Worm (Caenorhabditis elegans) whole organism, dauer: ENCODE results near the gene F53F4.18.

Experiments
- unc-62 ChIP-seq: sonication (generic microtip); optimal IDR thresholded peaks from 2 replicates; lab custom pipeline; 2017; ENCODE audit warnings: missing biosample characterization, missing genetic modification reagents, missing genetic modification characterization

Gene F53F4.18

DNA sequence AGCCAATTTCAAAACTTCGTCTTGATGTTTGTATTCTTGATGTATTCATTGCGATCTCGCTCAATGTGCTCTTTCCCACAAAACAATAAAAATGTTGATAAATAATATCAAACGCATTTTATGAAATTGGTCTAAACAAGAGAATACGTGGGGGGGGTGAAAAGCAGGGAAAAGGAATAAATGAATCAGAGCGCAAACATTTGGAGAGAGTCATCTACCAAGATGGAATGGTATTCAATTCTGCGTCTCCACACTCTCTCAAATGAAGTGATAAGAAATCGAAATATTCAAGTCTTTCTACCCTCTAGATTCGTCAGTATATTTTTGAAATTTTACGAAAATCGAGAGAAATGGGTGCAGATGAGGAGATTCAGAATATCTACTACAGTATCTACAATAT, 9.2 kb upstream of the F53F4.18 start, which contains the start of gene C50B8.5:
Gene C50B8.5 (plus strand): TSS at position 273 of the 400 bp plus-strand sequence.
- no peak for TF ChIP-seq unc-62 (GFP tag; lab: Kevin White, UChicago)

DNA sequence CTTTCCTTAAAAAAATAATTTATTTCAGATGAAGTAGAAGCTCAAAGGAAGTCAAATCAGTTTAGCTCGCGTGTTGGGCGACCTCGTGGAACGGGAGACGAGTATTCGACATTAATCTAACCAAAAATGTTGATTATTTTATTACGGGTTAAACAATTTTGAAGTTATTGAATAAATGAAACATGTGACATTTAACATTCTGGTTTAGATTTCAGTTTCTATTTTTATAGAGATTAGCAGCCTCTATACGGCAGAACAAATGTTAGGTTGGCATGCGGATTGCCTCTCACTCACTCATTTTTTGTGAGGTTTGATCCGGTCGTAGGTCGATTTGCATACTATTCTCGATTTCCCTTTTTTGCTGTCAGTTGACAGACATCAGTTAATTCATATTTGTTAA, 5.4 kb upstream of the F53F4.18 start, which contains the start of gene F53F4.1:
Gene F53F4.1 (plus strand): TSS at position 301 of the 400 bp plus-strand sequence.
- TF ChIP-seq unc-62 (GFP tag; lab: Kevin White, UChicago) = no peak

DNA sequence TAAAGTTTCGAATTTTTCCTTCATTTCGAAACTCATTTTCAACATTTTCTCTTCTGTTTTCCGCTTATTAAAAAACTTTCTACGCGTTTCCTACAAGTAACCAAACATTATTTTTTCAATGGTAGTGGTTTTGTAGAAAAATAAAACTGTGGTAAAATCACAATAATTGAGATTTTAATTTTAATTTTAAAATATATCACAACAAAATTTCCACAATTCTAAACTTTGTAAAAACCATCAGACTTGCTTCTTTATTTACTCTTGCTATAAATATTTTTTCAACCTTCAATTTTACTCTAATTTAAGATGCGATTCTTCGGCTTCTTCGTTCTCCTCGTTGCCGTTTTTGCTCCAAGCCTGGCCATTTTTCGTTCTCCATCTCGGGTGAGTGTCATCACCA, 2.0 kb upstream of the F53F4.18 start, which contains the start of gene F53F4.17:
Gene F53F4.17 (plus strand): TSS at position 301 of the 400 bp plus-strand sequence.
- TF ChIP-seq unc-62 (GFP tag; lab: Kevin White, UChicago) = no peak

DNA sequence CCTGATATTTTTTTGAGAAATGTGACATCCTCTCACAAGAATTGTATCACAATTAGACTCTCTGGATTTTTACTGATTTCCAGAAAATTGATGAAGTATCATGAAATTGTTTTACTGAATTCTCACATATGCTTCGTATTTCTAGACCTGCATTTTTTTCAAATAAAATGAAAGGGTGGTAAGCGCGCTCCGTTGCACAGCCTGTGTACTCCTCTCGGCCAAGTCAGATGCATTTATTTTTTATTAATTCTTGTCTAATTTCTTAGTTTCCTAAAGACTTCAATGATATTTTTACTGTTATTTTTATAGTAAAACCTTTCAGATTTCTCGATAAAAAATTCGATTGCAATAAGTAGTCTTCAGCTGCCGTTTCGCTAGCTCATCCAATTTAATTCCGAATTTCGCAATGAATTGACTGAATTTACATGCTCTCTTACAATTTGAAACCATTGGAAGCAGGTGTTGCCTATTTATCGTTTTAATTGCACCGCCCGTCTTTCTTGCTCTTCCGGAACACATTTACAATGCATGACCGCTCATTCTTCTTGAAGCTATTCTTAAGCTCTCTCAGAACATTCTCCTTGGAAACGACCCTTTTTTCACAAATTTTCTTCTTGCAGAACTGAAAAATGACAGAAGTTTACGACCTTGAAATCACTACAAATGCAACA, 1.7 kb downstream of the F53F4.18 start, which contains the start of gene tbcb-1:
Gene tbcb-1 (plus strand): TSS at position 621 of the 671 bp plus-strand sequence.
- TF ChIP-seq unc-62 (GFP tag; lab: Kevin White, UChicago) = no peak

DNA sequence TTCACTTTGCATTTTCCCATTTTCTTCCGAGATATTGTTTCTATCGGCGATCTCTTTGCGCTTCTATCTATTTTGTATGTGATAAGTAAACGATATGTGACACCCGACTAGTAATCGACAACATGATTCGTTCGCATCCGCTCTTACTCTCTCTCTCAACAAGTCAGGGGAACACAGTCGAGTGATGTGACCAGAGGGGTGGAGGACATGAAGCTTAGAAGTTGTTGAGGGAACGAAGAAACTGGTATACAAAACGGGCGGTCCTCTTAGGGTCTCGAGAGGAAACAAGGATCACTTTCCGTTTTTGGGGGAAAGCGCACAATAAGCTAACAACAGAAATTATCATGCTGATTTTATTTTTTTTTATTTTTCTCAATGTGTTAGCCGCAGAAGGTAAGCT, 3.2 kb downstream of the F53F4.18 start, which contains the start of gene F53F4.4:
Gene F53F4.4 (plus strand): TSS at position 301 of the 400 bp plus-strand sequence.
- TF ChIP-seq unc-62 (GFP tag; lab: Kevin White, UChicago) = no peak

DNA sequence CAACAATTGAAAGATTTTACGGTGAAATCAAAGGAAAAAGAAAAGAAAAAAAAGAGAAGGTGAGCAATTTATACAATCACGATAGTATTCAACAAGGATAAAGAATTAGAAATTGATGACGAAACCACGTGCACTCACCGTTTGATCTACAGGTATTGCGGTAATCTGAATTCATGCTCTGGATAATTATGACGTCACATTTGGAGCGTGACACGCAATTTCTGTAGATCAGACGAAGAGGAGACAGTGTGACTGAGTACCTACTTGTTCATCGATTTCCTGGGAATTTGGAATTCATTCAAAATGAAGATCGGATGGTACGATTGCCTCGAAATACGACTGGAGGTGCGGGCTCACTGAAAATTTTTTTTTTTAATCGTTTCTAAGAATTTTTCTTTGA, 8.4 kb downstream of the F53F4.18 start:
- no peak for TF ChIP-seq unc-62 (GFP tag; lab: Kevin White, UChicago)

DNA sequence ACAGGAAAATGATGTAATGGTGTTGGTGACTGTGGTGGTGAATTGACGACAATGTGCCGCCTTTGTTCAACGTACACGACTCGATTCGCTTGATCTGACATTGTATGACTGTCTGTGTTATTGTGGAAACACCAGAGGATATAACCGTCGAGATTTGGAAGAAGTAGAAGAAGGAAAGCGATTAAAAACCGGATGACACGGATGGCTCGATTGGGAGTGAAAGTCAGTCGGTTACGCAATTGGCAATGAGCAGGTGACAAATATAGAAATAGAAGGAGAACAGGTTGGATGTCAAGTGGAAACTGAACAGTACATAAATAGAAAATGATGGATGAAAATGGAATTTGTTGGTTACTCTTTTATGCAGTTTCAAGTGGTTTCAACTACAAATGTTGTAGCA, 11.0 kb downstream of the F53F4.18 start, which contains the start of gene rdy-2:
Gene rdy-2 (minus strand): TSS at position 101 of the 400 bp plus-strand sequence.
- no peak for TF ChIP-seq unc-62 (GFP tag; lab: Kevin White, UChicago)

DNA sequence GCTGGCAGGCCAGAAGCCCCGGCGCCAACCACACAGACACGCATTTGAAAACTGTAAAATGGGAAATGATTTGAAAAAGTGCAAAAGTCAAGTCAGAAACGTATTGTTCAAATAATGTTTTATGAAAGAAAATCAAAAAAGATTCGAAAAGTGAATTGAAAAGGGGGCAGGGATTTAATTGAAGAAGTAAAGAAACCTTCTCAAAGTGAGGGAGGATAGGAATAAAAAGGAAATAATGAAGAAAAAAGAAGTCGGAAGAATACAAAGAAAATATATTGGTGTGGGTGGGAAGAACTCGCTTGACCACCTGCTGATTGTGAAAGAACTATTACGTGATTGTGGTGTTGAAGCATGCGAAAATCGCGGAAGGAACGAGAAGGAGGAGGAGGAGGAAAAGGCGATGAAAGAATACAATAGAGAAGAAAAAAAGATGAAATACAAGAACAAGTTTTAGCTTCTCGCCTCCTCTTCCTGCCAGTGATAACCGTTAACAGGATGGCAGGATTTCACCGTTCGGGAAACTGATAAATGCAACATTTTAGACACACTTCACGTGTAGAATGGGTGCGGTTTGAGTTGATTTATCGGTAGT, 16.8 kb downstream of the F53F4.18 start, which contains the start of gene fmo-4:
Gene fmo-4 (minus strand): TSS at position 51 of the 592 bp plus-strand sequence.
- no peak for TF ChIP-seq unc-62 (GFP tag; lab: Kevin White, UChicago)

DNA sequence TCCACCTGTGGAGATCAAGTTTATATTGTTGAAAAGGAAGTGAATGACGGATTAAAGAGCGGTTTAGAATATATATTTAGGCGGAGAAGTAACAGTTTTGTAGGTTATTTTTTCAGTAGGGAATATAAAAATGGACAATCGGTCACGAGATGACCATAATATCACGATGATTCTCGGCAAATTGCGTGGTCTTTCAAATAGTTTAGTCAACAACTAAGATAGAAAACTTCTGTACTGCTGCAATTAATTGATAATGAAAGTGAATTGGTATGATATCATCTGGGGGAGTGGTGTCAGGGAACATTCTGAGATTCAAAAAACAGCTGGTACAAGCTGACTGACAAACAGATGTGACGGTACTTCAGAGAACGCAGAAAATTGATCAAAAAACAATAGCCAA, 18.6 kb downstream of the F53F4.18 start:
- TF ChIP-seq unc-62 (GFP tag; lab: Kevin White, UChicago) = no peak

DNA sequence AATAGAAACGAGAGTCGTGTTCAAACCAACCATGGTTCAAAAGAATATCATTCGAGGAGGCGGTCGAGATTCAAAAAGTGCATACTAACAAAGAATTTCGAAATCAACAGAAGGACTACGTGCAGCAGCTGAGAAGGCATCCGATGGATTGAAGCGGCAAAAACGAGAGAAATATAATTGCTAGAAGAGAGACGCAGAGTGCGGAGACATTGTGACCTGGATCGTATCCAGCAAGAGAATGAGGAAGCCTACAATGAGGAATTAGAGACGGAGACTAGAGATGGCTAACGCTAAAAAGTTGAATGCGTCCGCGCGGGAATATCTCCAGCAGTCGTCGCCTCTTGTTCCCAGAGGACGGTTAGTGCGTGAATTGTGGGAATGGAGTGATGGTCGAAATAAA, 19.9 kb downstream of the F53F4.18 start:
- no peak for TF ChIP-seq unc-62 (GFP tag; lab: Kevin White, UChicago)

DNA sequence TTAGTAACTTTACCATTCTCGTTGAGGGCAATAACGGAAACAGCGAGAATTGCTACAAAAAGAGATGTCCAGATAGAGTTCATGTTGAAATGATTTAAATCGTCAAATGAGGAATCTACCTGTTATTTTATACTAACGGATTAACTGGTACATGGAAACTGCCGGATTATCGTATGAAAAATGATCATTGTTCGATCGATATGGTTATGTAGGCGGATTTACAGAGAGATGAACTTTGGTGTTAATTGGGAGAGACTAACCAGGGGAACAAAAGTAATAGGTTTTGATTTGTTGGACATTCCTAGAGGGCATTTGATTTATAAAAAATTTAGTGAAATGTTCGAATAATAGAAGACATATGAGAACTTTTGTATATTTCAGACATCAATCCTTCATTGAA, 21.9 kb downstream of the F53F4.18 start, which contains the start of gene spig-9:
Gene spig-9 (minus strand): TSS at position 101 of the 400 bp plus-strand sequence.
- no peak for TF ChIP-seq unc-62 (GFP tag; lab: Kevin White, UChicago)

DNA sequence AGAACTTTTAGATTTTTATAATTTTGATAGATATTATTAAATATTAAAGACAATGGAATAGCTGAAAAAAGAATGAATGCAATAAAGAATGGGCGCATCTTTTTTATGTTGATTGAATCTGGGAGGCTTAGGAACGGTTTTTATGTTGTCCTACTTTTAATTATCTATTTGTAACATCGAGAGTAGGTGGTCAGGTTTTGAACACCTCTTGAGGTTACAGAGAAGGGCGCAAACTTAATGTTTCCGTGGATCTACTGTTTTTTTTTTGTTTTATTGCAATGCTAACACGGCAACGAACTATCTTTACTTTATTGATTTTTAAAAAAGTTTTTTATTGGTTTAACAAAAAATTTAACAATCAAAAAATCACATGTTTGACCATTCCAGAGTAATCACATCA, 23.9 kb downstream of the F53F4.18 start, which contains the start of gene F53F4.7:
Gene F53F4.7 (minus strand): TSS at position 101 of the 400 bp plus-strand sequence.
- no peak for TF ChIP-seq unc-62 (GFP tag; lab: Kevin White, UChicago)

DNA sequence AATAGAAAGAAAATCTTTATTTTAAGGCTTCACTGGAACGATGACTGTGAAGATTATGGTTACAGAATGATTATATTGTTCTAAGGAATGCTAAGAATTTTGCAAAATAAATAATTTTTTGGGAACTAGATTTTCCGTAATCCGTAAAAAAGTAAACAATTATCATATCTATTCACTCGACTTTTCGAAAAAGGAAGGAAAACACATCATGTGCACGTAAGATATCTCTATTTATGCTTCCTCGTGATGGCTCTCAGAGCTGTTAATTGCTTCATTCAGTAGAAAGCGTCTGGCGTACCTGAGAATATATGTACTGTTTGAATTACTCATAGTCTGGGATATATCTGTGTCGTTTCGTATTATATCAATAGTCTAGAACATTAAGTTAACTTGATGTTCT, 29.8 kb downstream of the F53F4.18 start, which contains the start of gene srd-11:
Gene srd-11 (minus strand): TSS at position 101 of the 400 bp plus-strand sequence.
- TF ChIP-seq unc-62 (GFP tag; lab: Kevin White, UChicago) = no peak

DNA sequence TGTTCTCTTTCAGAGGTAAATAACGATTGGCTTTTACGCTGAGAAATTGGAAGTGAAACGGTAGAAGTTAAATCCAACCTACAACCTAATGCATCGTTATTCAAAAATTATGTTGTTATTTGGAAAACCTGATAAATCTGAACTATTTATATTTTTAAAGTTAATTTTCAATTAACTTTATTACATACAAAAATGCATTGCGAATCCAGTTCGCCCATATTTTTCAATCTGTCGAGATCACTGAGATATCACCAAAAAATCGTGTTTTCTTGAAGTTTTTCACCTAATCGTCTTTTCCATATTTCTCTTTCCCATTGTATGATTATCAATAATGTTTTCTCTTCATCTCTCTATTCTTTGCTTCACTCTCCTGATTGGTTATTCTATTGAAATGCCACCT, 30.8 kb downstream of the F53F4.18 start, which contains the start of gene F53F4.15:
Gene F53F4.15 (plus strand): TSS at position 301 of the 400 bp plus-strand sequence.
- TF ChIP-seq unc-62 (GFP tag; lab: Kevin White, UChicago) = no peak

DNA sequence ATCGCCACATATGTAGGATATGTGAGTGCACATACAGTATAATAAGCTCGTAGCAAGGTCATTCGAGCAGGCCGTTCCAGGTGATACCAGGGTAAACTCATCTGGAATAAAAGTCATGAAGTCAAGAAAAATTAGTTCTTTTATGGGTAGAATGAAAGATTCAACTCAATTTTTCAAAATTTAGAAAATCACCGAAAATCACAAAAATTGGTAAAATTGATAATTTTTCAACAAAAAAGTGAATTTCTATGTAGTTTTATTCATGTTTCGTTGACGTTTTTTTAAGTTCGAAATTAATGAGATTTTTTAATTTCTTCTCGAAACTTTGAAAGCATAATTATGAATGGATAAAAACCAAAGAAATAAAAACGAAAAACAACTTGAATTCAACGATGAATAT, 31.8 kb downstream of the F53F4.18 start, which contains the start of gene F53F4.16:
Gene F53F4.16 (minus strand): TSS at position 101 of the 400 bp plus-strand sequence.
- TF ChIP-seq unc-62 (GFP tag; lab: Kevin White, UChicago) = no peak

DNA sequence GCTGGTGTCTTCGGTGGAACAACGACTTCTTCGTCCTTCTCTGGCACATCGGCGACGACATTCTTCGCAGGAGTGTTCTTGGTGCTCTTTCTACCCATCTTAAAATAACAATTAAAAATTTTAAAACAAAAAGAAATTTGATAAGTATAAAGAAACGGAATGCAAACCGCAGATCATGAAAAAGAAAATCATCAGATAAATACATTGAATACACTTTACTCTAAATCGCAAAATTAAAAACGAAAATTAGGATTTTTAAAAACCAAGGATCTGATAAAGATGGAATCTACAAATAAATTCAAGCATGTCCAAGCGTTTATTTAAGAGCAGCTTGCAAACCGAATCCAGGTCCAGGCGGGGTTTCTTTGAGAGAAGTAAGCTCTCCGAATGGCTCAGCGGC, 34.5 kb downstream of the F53F4.18 start, which contains the start of gene F53F4.11:
Gene F53F4.11 (minus strand): TSS at position 101 of the 400 bp plus-strand sequence.
- no peak for TF ChIP-seq unc-62 (GFP tag; lab: Kevin White, UChicago)
